Worm (Caenorhabditis elegans) whole organism, L2 larva: ENCODE results near the gene T27E4.5.

ENCODE experiments used
- aly-2 ChIP-seq: fragments of 150-350 bp; optimal IDR thresholded peaks from 2 replicates; lab custom pipeline; 2014; ENCODE audit warnings: missing biosample characterization, missing genetic modification characterization
- ama-1 ChIP-seq: fragments of 150-350 bp; optimal IDR thresholded peaks from 2 replicates; lab custom pipeline; 2018; ENCODE audit warnings: inconsistent platforms
- ceh-82 ChIP-seq: fragments of 150-350 bp; optimal IDR thresholded peaks from 2 replicates; lab custom pipeline; 2014; ENCODE audit warnings: missing biosample characterization, missing genetic modification characterization
- elt-1 ChIP-seq: fragments of 150-350 bp; optimal IDR thresholded peaks from 2 replicates; lab custom pipeline; 2014; ENCODE audit warnings: missing biosample characterization, missing genetic modification characterization
- nhr-21 ChIP-seq: fragments of 150-350 bp; optimal IDR thresholded peaks from 2 replicates; lab custom pipeline; 2014; ENCODE audit warnings: missing biosample characterization, missing genetic modification characterization
- zag-1 ChIP-seq: fragments of 150-350 bp; optimal IDR thresholded peaks from 2 replicates; lab custom pipeline; 2014; ENCODE audit warnings: missing biosample characterization, missing genetic modification characterization

DNA sequence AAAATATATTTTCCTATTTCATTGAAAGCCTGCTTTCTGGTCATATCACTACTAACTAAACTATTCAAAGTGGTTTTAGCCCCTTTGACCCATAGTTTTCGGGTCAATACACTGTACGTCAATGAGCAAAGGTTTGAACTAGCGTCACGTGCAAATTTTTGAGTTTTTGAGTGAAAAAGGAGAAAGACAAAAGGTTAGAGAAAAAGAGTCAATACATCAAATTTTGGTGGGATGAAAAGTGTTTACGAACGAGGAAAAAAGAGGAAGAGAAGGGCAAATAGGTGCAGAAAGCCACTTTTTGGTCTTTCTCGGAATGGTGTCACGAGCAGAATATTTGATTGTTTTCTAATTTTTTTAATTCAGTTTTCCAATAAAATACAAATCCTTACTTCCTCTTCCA lies 6.2 kb upstream of the T27E4.5 start:
- TF ChIP-seq ceh-82 (tag; lab: Kevin White, UChicago) (no peak), elt-1 (no peak), ama-1 (lab: Kevin White, UChicago) (peak; percentile 24), zag-1 (tag; lab: Kevin White, UChicago) (no peak), aly-2 (tag; lab: Kevin White, UChicago) (no peak), nhr-21 (tag; lab: Kevin White, UChicago) (no peak)
